Fruit fly (Drosophila melanogaster) whole organism, pupa: Measurements from ENCODE around the gene CG34251.

Experiments used
- CG10348 ChIP-seq: fragments of 200-800 bp; sonication (Bioruptor generic); IDR thresholded peaks from 2 replicates; pipeline ENCODE4 v1.3.6; 2022; ENCODE audit warnings: missing biosample characterization, missing genetic modification characterization
- CG13204 ChIP-seq: fragments of 200-800 bp; sonication (Bioruptor generic); optimal IDR thresholded peaks from 2 replicates; lab custom pipeline; 2018; ENCODE audit warnings: missing biosample characterization, mild to moderate bottlenecking, missing genetic modification characterization, moderate library complexity
- CG14655 ChIP-seq: fragments of 200-800 bp; sonication (Bioruptor generic); optimal IDR thresholded peaks from 3 replicates; lab custom pipeline; 2017; ENCODE audit warnings: mild to moderate bottlenecking, missing biosample characterization, missing genetic modification reagents, missing genetic modification characterization
- CG15710 ChIP-seq: fragments of 200-800 bp; sonication (Bioruptor generic); optimal IDR thresholded peaks from 2 replicates; lab custom pipeline; 2018; ENCODE audit warnings: missing biosample characterization, mild to moderate bottlenecking, missing genetic modification characterization, moderate library complexity
- CG8159 ChIP-seq: fragments of 200-800 bp; sonication (Bioruptor generic); optimal IDR thresholded peaks from 3 replicates; lab custom pipeline; 2018; ENCODE audit warnings: missing biosample characterization, mild to moderate bottlenecking, missing genetic modification characterization, moderate library complexity
- EcR ChIP-seq: fragments of 200-800 bp; sonication (Bioruptor generic); optimal IDR thresholded peaks from 3 replicates; lab custom pipeline; 2019; ENCODE audit warnings: missing biosample characterization, missing genetic modification characterization, mild to moderate bottlenecking, moderate library complexity, missing genetic modification reagents
- Pif1B ChIP-seq: fragments of 200-800 bp; sonication (Bioruptor generic); optimal IDR thresholded peaks from 3 replicates; lab custom pipeline; 2016; ENCODE audit warnings: missing biosample characterization, missing genetic modification characterization
- Snoo ChIP-seq: fragments of 200-800 bp; sonication (Bioruptor generic); optimal IDR thresholded peaks from 3 replicates; lab custom pipeline; 2017; ENCODE audit warnings: missing biosample characterization, mild to moderate bottlenecking, missing genetic modification characterization, inconsistent platforms
- fd96Ca ChIP-seq: fragments of 200-800 bp; sonication (Bioruptor generic); IDR thresholded peaks from 3 replicates; pipeline ENCODE4 v1.3.6; 2022; ENCODE audit warnings: missing biosample characterization, missing genetic modification characterization
- rn ChIP-seq: fragments of 200-800 bp; sonication (Bioruptor generic); IDR thresholded peaks from 2 replicates; pipeline ENCODE4 v1.3.6; 2022; ENCODE audit warnings: missing biosample characterization, missing genetic modification characterization

- TF ChIP-seq CG8159 (tag; lab: Kevin White, UChicago) (no peak), EcR (no peak), rn (GFP tag; lab: Robert Waterston, UW) (no peak), Snoo (tag; lab: Kevin White, UChicago) (no peak), CG13204 (GFP tag; lab: Kevin White, UChicago) (no peak), CG10348 (GFP tag; lab: Robert Waterston, UW) (no peak), Pif1B (GFP tag; lab: Kevin White, UChicago) (no peak), CG15710 (no peak), fd96Ca (GFP tag; lab: Robert Waterston, UW) (no peak), CG14655 (GFP tag; lab: Kevin White, UChicago) (no peak)
Measured at dm6 chr3L:17647543-17647942, 23.9 kb upstream of the CG34251 start.
